Fruit fly (Drosophila melanogaster) whole organism, embryonic: ENCODE measurements around the gene RpL24.

Source experiments
- Asciz ChIP-seq: fragments of 200-800 bp; sonication (Bioruptor generic); optimal IDR thresholded peaks from 2 replicates; lab custom pipeline; 2017; ENCODE audit warnings: missing biosample characterization, mild to moderate bottlenecking, missing genetic modification characterization, missing genetic modification reagents
- BtbVII ChIP-seq: fragments of 200-800 bp; sonication (Bioruptor generic); optimal IDR thresholded peaks from 3 replicates; lab custom pipeline; 2017; ENCODE audit warnings: missing biosample characterization, mild to moderate bottlenecking, missing genetic modification characterization
- CG10209 ChIP-seq: fragments of 200-800 bp; sonication (Bioruptor generic); optimal IDR thresholded peaks from 3 replicates; lab custom pipeline; 2017; ENCODE audit warnings: missing biosample characterization, mild to moderate bottlenecking, missing genetic modification characterization, missing genetic modification reagents
- CG10274 ChIP-seq: fragments of 200-800 bp; sonication (Bioruptor generic); optimal IDR thresholded peaks from 3 replicates; lab custom pipeline; 2017; ENCODE audit warnings: missing biosample characterization, mild to moderate bottlenecking, missing genetic modification characterization
- CG10431 ChIP-seq: fragments of 200-800 bp; sonication (Bioruptor generic); optimal IDR thresholded peaks from 3 replicates; lab custom pipeline; 2018; ENCODE audit warnings: missing biosample characterization, mild to moderate bottlenecking, missing genetic modification characterization
- CG11504 ChIP-seq: fragments of 200-800 bp; sonication (Bioruptor generic); optimal IDR thresholded peaks from 3 replicates; lab custom pipeline; 2019; ENCODE audit warnings: missing biosample characterization, mild to moderate bottlenecking, missing genetic modification characterization, moderate library complexity
- CG12071 ChIP-seq: fragments of 200-800 bp; sonication (Bioruptor generic); optimal IDR thresholded peaks from 3 replicates; lab custom pipeline; 2018; ENCODE audit warnings: missing biosample characterization, mild to moderate bottlenecking, missing genetic modification characterization
- CG12942 ChIP-seq: fragments of 200-800 bp; sonication (Bioruptor generic); optimal IDR thresholded peaks from 3 replicates; lab custom pipeline; 2016; ENCODE audit warnings: missing biosample characterization, missing genetic modification characterization
- CG17359 ChIP-seq: fragments of 200-800 bp; sonication (Bioruptor generic); optimal IDR thresholded peaks from 3 replicates; lab custom pipeline; 2018; ENCODE audit warnings: missing biosample characterization, mild to moderate bottlenecking, missing genetic modification characterization, moderate library complexity
- CG18476 ChIP-seq: fragments of 200-800 bp; sonication (Bioruptor generic); optimal IDR thresholded peaks from 2 replicates; lab custom pipeline; 2016; ENCODE audit warnings: missing biosample characterization, mild to moderate bottlenecking, missing genetic modification characterization
- CG2129 ChIP-seq: fragments of 200-800 bp; sonication (Bioruptor generic); IDR thresholded peaks from 2 replicates; pipeline ENCODE4 v1.3.6; 2022; ENCODE audit warnings: missing biosample characterization, missing genetic modification characterization; ENCODE audit not compliant: partially characterized antibody
- CG4617 ChIP-seq: fragments of 200-800 bp; sonication (Bioruptor generic); optimal IDR thresholded peaks from 3 replicates; lab custom pipeline; 2016; ENCODE audit warnings: missing biosample characterization, missing genetic modification characterization, borderline replicate concordance
- CG4854 ChIP-seq: fragments of 200-800 bp; sonication (Bioruptor generic); optimal IDR thresholded peaks from 2 replicates; lab custom pipeline; 2016; ENCODE audit warnings: missing biosample characterization, missing genetic modification characterization, inconsistent platforms
- CG5953 ChIP-seq: fragments of 200-800 bp; sonication (Bioruptor generic); IDR thresholded peaks from 2 replicates; pipeline ENCODE4 v1.3.6; 2022; ENCODE audit warnings: missing biosample characterization, missing genetic modification characterization
- CG7357 ChIP-seq: fragments of 200-800 bp; sonication (Bioruptor generic); IDR thresholded peaks from 3 replicates; pipeline ENCODE4 v1.3.6; 2022; ENCODE audit warnings: missing biosample characterization, missing genetic modification characterization
- CG7786 ChIP-seq: fragments of 200-800 bp; sonication (Bioruptor generic); optimal IDR thresholded peaks from 2 replicates; lab custom pipeline; 2016; ENCODE audit warnings: missing biosample characterization, missing genetic modification characterization
- CG8281 ChIP-seq: fragments of 200-800 bp; sonication (Bioruptor generic); optimal IDR thresholded peaks from 2 replicates; lab custom pipeline; 2018; ENCODE audit warnings: missing biosample characterization, mild to moderate bottlenecking, missing genetic modification characterization, moderate library complexity
- CG8388 ChIP-seq: fragments of 200-800 bp; sonication (Bioruptor generic); optimal IDR thresholded peaks from 2 replicates; lab custom pipeline; 2019; ENCODE audit warnings: missing biosample characterization, mild to moderate bottlenecking, missing genetic modification characterization, moderate library complexity
- Chrac-16 ChIP-seq: fragments of 200-800 bp; sonication (Bioruptor generic); optimal IDR thresholded peaks from 3 replicates; lab custom pipeline; 2016; ENCODE audit warnings: missing biosample characterization, missing genetic modification characterization
- Dfd ChIP-seq, 2 experiments: fragments of >200 bp; optimal IDR thresholded peaks; 2 replicates each; lab custom pipeline; 2017; ENCODE audit warnings: missing biosample characterization in 2 of 2, missing genetic modification characterization in 2 of 2
- Dll ChIP-seq: fragments of 200-800 bp; sonication (Bioruptor generic); IDR thresholded peaks from 4 replicates; pipeline ENCODE4 v1.3.6; 2022; ENCODE audit warnings: missing biosample characterization, missing genetic modification characterization; ENCODE audit not compliant: partially characterized antibody
- Dp ChIP-seq: fragments of 200-800 bp; sonication (Bioruptor generic); optimal IDR thresholded peaks from 2 replicates; lab custom pipeline; 2018; ENCODE audit warnings: missing biosample characterization, mild to moderate bottlenecking, missing genetic modification characterization, moderate library complexity
- Fer2 ChIP-seq: fragments of 200-800 bp; sonication (Bioruptor generic); optimal IDR thresholded peaks from 2 replicates; lab custom pipeline; 2018; ENCODE audit warnings: missing biosample characterization, mild to moderate bottlenecking, missing genetic modification characterization, moderate library complexity
- HLH4C ChIP-seq: fragments of 200-800 bp; sonication (Bioruptor generic); IDR thresholded peaks from 3 replicates; pipeline ENCODE4 v1.3.6; 2022; ENCODE audit warnings: missing biosample characterization, missing genetic modification characterization; ENCODE audit not compliant: partially characterized antibody
- HLH54F ChIP-seq: fragments of 200-800 bp; sonication (Bioruptor generic); optimal IDR thresholded peaks from 3 replicates; lab custom pipeline; 2016; ENCODE audit warnings: missing biosample characterization, missing genetic modification characterization
- Max ChIP-seq: fragments of 200-800 bp; sonication (Bioruptor generic); optimal IDR thresholded peaks from 2 replicates; lab custom pipeline; 2016; ENCODE audit warnings: missing biosample characterization, mild to moderate bottlenecking, missing genetic modification characterization
- Nf-YA ChIP-seq: fragments of 200-800 bp; sonication (Bioruptor generic); IDR thresholded peaks from 2 replicates; pipeline ENCODE4 v1.3.6; 2022; ENCODE audit warnings: missing biosample characterization, missing genetic modification characterization
- Ssrp ChIP-seq: fragments of 200-800 bp; sonication (Bioruptor generic); optimal IDR thresholded peaks from 2 replicates; lab custom pipeline; 2018; ENCODE audit warnings: missing biosample characterization, mild to moderate bottlenecking, missing genetic modification characterization, moderate library complexity
- al ChIP-seq: fragments of 200-800 bp; sonication (Bioruptor generic); IDR thresholded peaks from 2 replicates; pipeline ENCODE4 v1.3.6; 2022; ENCODE audit warnings: missing biosample characterization, missing genetic modification characterization
- ara ChIP-seq: fragments of 200-800 bp; sonication (Bioruptor generic); IDR thresholded peaks from 2 replicates; pipeline ENCODE4 v1.3.6; 2022; ENCODE audit warnings: missing biosample characterization, missing genetic modification characterization
- bbx ChIP-seq: fragments of 200-800 bp; sonication (Bioruptor generic); IDR thresholded peaks from 2 replicates; pipeline ENCODE4 v1.3.6; 2022; ENCODE audit warnings: missing biosample characterization, missing genetic modification characterization; ENCODE audit not compliant: partially characterized antibody
- br ChIP-seq: fragments of >200 bp; optimal IDR thresholded peaks from 2 replicates; lab custom pipeline; 2017
- chn ChIP-seq: fragments of 200-800 bp; sonication (Bioruptor generic); optimal IDR thresholded peaks from 2 replicates; lab custom pipeline; 2016; ENCODE audit warnings: missing biosample characterization, missing genetic modification characterization
- exex ChIP-seq: fragments of 200-800 bp; sonication (Bioruptor generic); optimal IDR thresholded peaks from 4 replicates; lab custom pipeline; 2018; ENCODE audit warnings: missing biosample characterization, mild to moderate bottlenecking, missing genetic modification characterization, moderate library complexity
- fd3F ChIP-seq: fragments of 200-800 bp; sonication (Bioruptor generic); optimal IDR thresholded peaks from 2 replicates; lab custom pipeline; 2018; ENCODE audit warnings: missing biosample characterization, mild to moderate bottlenecking, missing genetic modification characterization, moderate library complexity
- ftz-f1 ChIP-seq: fragments of 200-800 bp; sonication (Bioruptor generic); optimal IDR thresholded peaks from 2 replicates; lab custom pipeline; 2016; ENCODE audit warnings: missing biosample characterization, missing genetic modification characterization
- lilli ChIP-seq: fragments of 200-800 bp; sonication (Bioruptor generic); optimal IDR thresholded peaks from 3 replicates; lab custom pipeline; 2016; ENCODE audit warnings: missing biosample characterization, missing genetic modification characterization
- luna ChIP-seq: fragments of 200-800 bp; sonication (Bioruptor generic); optimal IDR thresholded peaks from 2 replicates; lab custom pipeline; 2016; ENCODE audit warnings: missing biosample characterization, missing genetic modification characterization
- nerfin-1 ChIP-seq: fragments of 200-800 bp; sonication (Bioruptor generic); optimal IDR thresholded peaks from 3 replicates; lab custom pipeline; 2019; ENCODE audit warnings: missing biosample characterization, mild to moderate bottlenecking, missing genetic modification characterization, moderate library complexity
- oc ChIP-seq: fragments of 200-800 bp; sonication (Bioruptor generic); optimal IDR thresholded peaks from 2 replicates; lab custom pipeline; 2018; ENCODE audit warnings: missing biosample characterization, mild to moderate bottlenecking, missing genetic modification characterization, moderate library complexity
- odd ChIP-seq: fragments of 200-800 bp; sonication (Bioruptor generic); optimal IDR thresholded peaks from 2 replicates; lab custom pipeline; 2017; ENCODE audit warnings: missing biosample characterization, mild to moderate bottlenecking, missing genetic modification characterization
- pfk ChIP-seq: fragments of 200-800 bp; sonication (Bioruptor generic); optimal IDR thresholded peaks from 2 replicates; lab custom pipeline; 2018; ENCODE audit warnings: missing biosample characterization, mild to moderate bottlenecking, missing genetic modification characterization, moderate library complexity
- pros ChIP-seq: fragments of 200-800 bp; sonication (Bioruptor generic); optimal IDR thresholded peaks from 3 replicates; lab custom pipeline; 2019; ENCODE audit warnings: missing biosample characterization, mild to moderate bottlenecking, missing genetic modification characterization, moderate library complexity
- sd ChIP-seq: fragments of 200-800 bp; sonication (Bioruptor generic); optimal IDR thresholded peaks from 3 replicates; lab custom pipeline; 2018; ENCODE audit warnings: missing biosample characterization, mild to moderate bottlenecking, missing genetic modification characterization, moderate library complexity
- tgo ChIP-seq: fragments of 200-800 bp; sonication (Bioruptor generic); IDR thresholded peaks from 3 replicates; pipeline ENCODE4 v1.3.6; 2022; ENCODE audit warnings: missing biosample characterization, missing genetic modification characterization
- tio ChIP-seq: fragments of 200-800 bp; sonication (Bioruptor generic); optimal IDR thresholded peaks from 2 replicates; lab custom pipeline; 2017; ENCODE audit warnings: missing biosample characterization, missing genetic modification characterization, inconsistent platforms
- trh ChIP-seq: fragments of 200-800 bp; sonication (Bioruptor generic); optimal IDR thresholded peaks from 2 replicates; lab custom pipeline; 2016; ENCODE audit warnings: missing biosample characterization, missing genetic modification characterization
- ttk ChIP-seq: fragments of 200-800 bp; sonication (Bioruptor generic); IDR thresholded peaks from 2 replicates; pipeline ENCODE4 v2.1.2; 2022; ENCODE audit warnings: missing biosample characterization, missing genetic modification characterization

The RpL24 gene

dm6 chr2L:13414525-13415481 lies 19.9 kb upstream of the RpL24 start, which contains the start of the genes CG16956, CG42784 and CG43850 (continued):
- no peak for TF ChIP-seq CG17359
- no peak for TF ChIP-seq HLH4C (GFP tag; lab: Robert Waterston, UW)
- TF ChIP-seq tio (GFP tag; lab: Kevin White, UChicago) = no peak
- no peak for TF ChIP-seq Chrac-16 (GFP tag; lab: Kevin White, UChicago)
- TF ChIP-seq CG8281 (tag; lab: Kevin White, UChicago) = peak; percentile 11
- no peak for TF ChIP-seq CG4617
- TF ChIP-seq pfk (GFP tag; lab: Kevin White, UChicago) = peak; percentile 58
- no peak for TF ChIP-seq ara (GFP tag; lab: Robert Waterston, UW)
- TF ChIP-seq odd (GFP tag; lab: Kevin White, UChicago) = peak; percentile 83
- no peak for TF ChIP-seq CG5953 (GFP tag; lab: Robert Waterston, UW)
- TF ChIP-seq bbx (GFP tag; lab: Robert Waterston, UW) = no peak
- TF ChIP-seq CG12071 = peak; percentile 89
- TF ChIP-seq lilli = no peak
- peak; percentile 59 for TF ChIP-seq fd3F (GFP tag; lab: Kevin White, UChicago)
- no peak for TF ChIP-seq Ssrp (tag; lab: Kevin White, UChicago)
- no peak for TF ChIP-seq chn (GFP tag; lab: Kevin White, UChicago)
- peak; percentile 81 for TF ChIP-seq BtbVII (GFP tag; lab: Kevin White, UChicago)
- TF ChIP-seq CG7357 (GFP tag; lab: Robert Waterston, UW) = no peak
- peak; percentile 48 for TF ChIP-seq exex (tag; lab: Kevin White, UChicago)
- peak; percentile 46 for TF ChIP-seq Fer2 (tag; lab: Kevin White, UChicago)
- TF ChIP-seq tgo (GFP tag; lab: Robert Waterston, UW) = no peak; the same call in 2 of the 3 replicates
- no peak for TF ChIP-seq Dll
- TF ChIP-seq CG12942 (GFP tag; lab: Kevin White, UChicago) = no peak
- no peak for TF ChIP-seq Dfd (GFP tag; optimal IDR thresholded peaks at IDR 0.05; lab: Kevin White, UChicago)
- TF ChIP-seq luna (GFP tag; lab: Kevin White, UChicago) = no peak
- TF ChIP-seq oc = no peak
- TF ChIP-seq Max = no peak
- no peak for TF ChIP-seq HLH54F
- TF ChIP-seq CG11504 (tag; lab: Kevin White, UChicago) = peak; percentile 57
- 0 out of 2 replicates have a peak, but pooled peaks have one; percentile 10 for TF ChIP-seq Nf-YA (GFP tag; lab: Robert Waterston, UW)
- TF ChIP-seq CG4854 (GFP tag; lab: Kevin White, UChicago) = no peak
- no peak for TF ChIP-seq al
- no peak for TF ChIP-seq CG10431
- peak; percentile 41; the same call in 1 of the 2 replicates for TF ChIP-seq ttk (GFP tag; lab: Robert Waterston, UW)
- TF ChIP-seq Dp (GFP tag; lab: Kevin White, UChicago) = no peak
- no peak for TF ChIP-seq pros (GFP tag; lab: Kevin White, UChicago)
- TF ChIP-seq CG10274 (GFP tag; lab: Kevin White, UChicago) = peak; percentile 23
- no peak for TF ChIP-seq CG7786 (GFP tag; lab: Kevin White, UChicago)
- peak; percentile 45 for TF ChIP-seq CG10209
- no peak for TF ChIP-seq CG18476 (GFP tag; lab: Kevin White, UChicago)
- TF ChIP-seq CG2129 (GFP tag; lab: Robert Waterston, UW) = no peak
- TF ChIP-seq sd (tag; lab: Kevin White, UChicago) = no peak
- TF ChIP-seq Asciz (GFP tag; lab: Kevin White, UChicago) = peak; percentile 68
- peak; percentile 13 for TF ChIP-seq CG8388 (GFP tag; lab: Kevin White, UChicago)
- no peak for TF ChIP-seq br
- TF ChIP-seq trh = no peak
- no peak for TF ChIP-seq nerfin-1 (tag; lab: Kevin White, UChicago)
- TF ChIP-seq ftz-f1 = no peak
